Fruit fly (Drosophila melanogaster): ENCODE measurements around the gene CG1105.

The CG1105 gene

dm6 chr3R:7091904-7092303 is 25.0 kb upstream of the CG1105 start (continued):
- TF ChIP-seq CG13123 (GFP tag; optimal IDR thresholded peaks at IDR 0.05), result no peak
- no peak for TF ChIP-seq fd96Cb (tag; optimal IDR thresholded peaks at IDR 0.05)
- no peak for TF ChIP-seq CG10431 (GFP tag; optimal IDR thresholded peaks at IDR 0.05)
- TF ChIP-seq kni (GFP tag; optimal IDR thresholded peaks at IDR 0.05), result no peak
- TF ChIP-seq CG6683 (GFP tag; optimal IDR thresholded peaks at IDR 0.05), result no peak
- TF ChIP-seq CG12104 (GFP tag; optimal IDR thresholded peaks at IDR 0.05), result no peak
- TF ChIP-seq slbo (GFP tag; IDR thresholded peaks at IDR 0.05), result peak; percentile 60
- TF ChIP-seq oc (tag; optimal IDR thresholded peaks at IDR 0.05), result no peak
- no peak for TF ChIP-seq kah (GFP tag; optimal IDR thresholded peaks at IDR 0.05)
- TF ChIP-seq maf-S (GFP tag; optimal IDR thresholded peaks at IDR 0.05), result no peak
- peak; percentile 38; the same call in 1 of the 2 replicates for TF ChIP-seq MBD-R2 (GFP tag; IDR thresholded peaks at IDR 0.05)
- no peak for TF ChIP-seq luna (GFP tag; optimal IDR thresholded peaks at IDR 0.05)
- TF ChIP-seq chif (GFP tag; optimal IDR thresholded peaks at IDR 0.05), result peak in 1 of 2 experiments; percentile 7
- no peak for TF ChIP-seq CG17568 (GFP tag; optimal IDR thresholded peaks at IDR 0.05)
- TF ChIP-seq CG1792 (GFP tag; optimal IDR thresholded peaks at IDR 0.05), result no peak
- no peak for TF ChIP-seq seq (GFP tag; IDR thresholded peaks at IDR 0.05)
- TF ChIP-seq Sry-δ (GFP tag; optimal IDR thresholded peaks at IDR 0.05), result peak; percentile 86
- no peak for TF ChIP-seq gem (tag; optimal IDR thresholded peaks at IDR 0.05)
- peak; percentile 40 for TF ChIP-seq grau (tag; optimal IDR thresholded peaks at IDR 0.05)
- no peak for TF ChIP-seq tll (GFP tag; optimal IDR thresholded peaks at IDR 0.05)
- TF ChIP-seq CG4617 (GFP tag; optimal IDR thresholded peaks at IDR 0.05; ENCODE audit: borderline replicate concordance), result peak; percentile 24
- no peak for TF ChIP-seq CG18599 (GFP tag; optimal IDR thresholded peaks at IDR 0.05)
- TF ChIP-seq CG14667 (GFP tag; IDR thresholded peaks at IDR 0.05), result no peak
- no peak for TF ChIP-seq cato (GFP tag; optimal IDR thresholded peaks at IDR 0.05; ENCODE audit: borderline replicate concordance)
- TF ChIP-seq Fer3 (tag; optimal IDR thresholded peaks at IDR 0.05), result no peak
- TF ChIP-seq dpn (GFP tag; optimal IDR thresholded peaks at IDR 0.05), result peak; percentile 3 to 36
- TF ChIP-seq CG1233 (GFP tag; optimal IDR thresholded peaks at IDR 0.05), result no peak
- TF ChIP-seq dm (GFP tag; optimal IDR thresholded peaks at IDR 0.05), result peak; percentile 48
- TF ChIP-seq ken (GFP tag; IDR thresholded peaks at IDR 0.05), result no peak
- peak; percentile 46 for TF ChIP-seq Bteb2 (GFP tag; optimal IDR thresholded peaks at IDR 0.05)
- no peak for TF ChIP-seq CG11723 (GFP tag; optimal IDR thresholded peaks at IDR 0.05)
- peak; percentile 81 for TF ChIP-seq amos (GFP tag; IDR thresholded peaks at IDR 0.05; ENCODE audit: partially characterized antibody)
- TF ChIP-seq pum (GFP tag; optimal IDR thresholded peaks at IDR 0.05), result no peak
- TF ChIP-seq crp (GFP tag; optimal IDR thresholded peaks at IDR 0.05), result no peak
- peak; percentile 20; the same call in 1 of the 3 replicates for TF ChIP-seq CG34422 (GFP tag; IDR thresholded peaks at IDR 0.05)
- no peak for TF ChIP-seq CG10565 (GFP tag; optimal IDR thresholded peaks at IDR 0.05)
- peak; percentile 38 for TF ChIP-seq CG3163 (GFP tag; optimal IDR thresholded peaks at IDR 0.05)
- TF ChIP-seq CG32767 (GFP tag; IDR thresholded peaks at IDR 0.05), result no peak
- no peak for TF ChIP-seq tin (GFP tag; optimal IDR thresholded peaks at IDR 0.05)
- TF ChIP-seq Scr (GFP tag; IDR thresholded peaks at IDR 0.05; ENCODE audit: partially characterized antibody), result peak; percentile 62
- TF ChIP-seq Eip74EF (GFP tag; optimal IDR thresholded peaks at IDR 0.05), result no peak
- TF ChIP-seq Mad (GFP tag; optimal IDR thresholded peaks at IDR 0.05), result no peak
- TF ChIP-seq CG3995 (GFP tag; optimal IDR thresholded peaks at IDR 0.05), result peak; percentile 2
- TF ChIP-seq pfk (GFP tag; optimal IDR thresholded peaks at IDR 0.05), result no peak
- TF ChIP-seq ro (GFP tag; IDR thresholded peaks at IDR 0.05), result no peak
- TF ChIP-seq Antp (GFP tag; optimal IDR thresholded peaks at IDR 0.05), result no peak
- TF ChIP-seq zfh2 (GFP tag; optimal IDR thresholded peaks at IDR 0.05), result peak; percentile 27
- no peak for TF ChIP-seq yki (optimal IDR thresholded peaks at IDR 0.05)
- no peak for TF ChIP-seq CG10979 (tag; optimal IDR thresholded peaks at IDR 0.05)
- TF ChIP-seq rib (GFP tag; IDR thresholded peaks at IDR 0.05), result no peak
- TF ChIP-seq CG4282 (GFP tag; optimal IDR thresholded peaks at IDR 0.05), result no peak
